Fruit fly (Drosophila melanogaster) whole organism, embryonic: ENCODE data around the gene CG5516.

ENCODE experiments used
- Adf1 ChIP-seq: fragments of 200-800 bp; sonication (Bioruptor generic); IDR thresholded peaks from 2 replicates; pipeline ENCODE4 v1.3.6; 2022; ENCODE audit warnings: missing biosample characterization, missing genetic modification characterization
- Atf-2 ChIP-seq: fragments of 200-800 bp; sonication (Bioruptor generic); optimal IDR thresholded peaks from 2 replicates; lab custom pipeline; 2016; ENCODE audit warnings: missing biosample characterization, missing genetic modification characterization
- CG1024 ChIP-seq: fragments of 200-800 bp; sonication (Bioruptor generic); IDR thresholded peaks from 2 replicates; pipeline ENCODE4 v1.3.6; 2022; ENCODE audit warnings: missing biosample characterization, missing genetic modification characterization
- CG10431 ChIP-seq: fragments of 200-800 bp; sonication (Bioruptor generic); optimal IDR thresholded peaks from 3 replicates; lab custom pipeline; 2018; ENCODE audit warnings: missing biosample characterization, mild to moderate bottlenecking, missing genetic modification characterization
- CG12219 ChIP-seq: fragments of 200-800 bp; sonication (Bioruptor generic); optimal IDR thresholded peaks from 3 replicates; lab custom pipeline; 2018; ENCODE audit warnings: missing biosample characterization, mild to moderate bottlenecking, missing genetic modification characterization
- CG12236 ChIP-seq: fragments of 200-800 bp; sonication (Bioruptor generic); optimal IDR thresholded peaks from 2 replicates; lab custom pipeline; 2016; ENCODE audit warnings: missing biosample characterization, missing genetic modification characterization
- CG1233 ChIP-seq: fragments of 200-800 bp; sonication (Bioruptor generic); optimal IDR thresholded peaks from 4 replicates; lab custom pipeline; 2018; ENCODE audit warnings: missing biosample characterization, mild to moderate bottlenecking, missing genetic modification characterization
- CG12744 ChIP-seq: fragments of 200-800 bp; sonication (Bioruptor generic); optimal IDR thresholded peaks from 2 replicates; lab custom pipeline; 2016; ENCODE audit warnings: missing biosample characterization, missing genetic modification characterization
- CG13296 ChIP-seq: fragments of 200-800 bp; sonication (Bioruptor generic); optimal IDR thresholded peaks from 3 replicates; lab custom pipeline; 2018; ENCODE audit warnings: missing biosample characterization, mild to moderate bottlenecking, missing genetic modification characterization
- CG13624 ChIP-seq: fragments of 200-800 bp; sonication (Bioruptor generic); optimal IDR thresholded peaks from 2 replicates; lab custom pipeline; 2016; ENCODE audit warnings: missing biosample characterization, missing genetic modification characterization
- CG14710 ChIP-seq: fragments of 200-800 bp; sonication (Bioruptor generic); optimal IDR thresholded peaks from 3 replicates; lab custom pipeline; 2019; ENCODE audit warnings: missing biosample characterization, mild to moderate bottlenecking, missing genetic modification characterization, moderate library complexity
- CG15269 ChIP-seq: fragments of 200-800 bp; sonication (Bioruptor generic); optimal IDR thresholded peaks from 2 replicates; lab custom pipeline; 2018; ENCODE audit warnings: missing biosample characterization, mild to moderate bottlenecking, missing genetic modification characterization, moderate library complexity
- CG15479 ChIP-seq: fragments of 200-800 bp; sonication (Bioruptor generic); optimal IDR thresholded peaks from 3 replicates; lab custom pipeline; 2019; ENCODE audit warnings: missing biosample characterization, mild to moderate bottlenecking, missing genetic modification characterization, moderate library complexity
- CG18476 ChIP-seq: fragments of 200-800 bp; sonication (Bioruptor generic); optimal IDR thresholded peaks from 2 replicates; lab custom pipeline; 2016; ENCODE audit warnings: missing biosample characterization, mild to moderate bottlenecking, missing genetic modification characterization
- CG2202 ChIP-seq: fragments of 200-800 bp; sonication (Bioruptor generic); optimal IDR thresholded peaks from 2 replicates; lab custom pipeline; 2018; ENCODE audit warnings: missing biosample characterization, mild to moderate bottlenecking, missing genetic modification characterization
- CG3847 ChIP-seq: fragments of 200-800 bp; sonication (Bioruptor generic); IDR thresholded peaks from 2 replicates; pipeline ENCODE4 v1.3.6; 2022; ENCODE audit warnings: missing biosample characterization, missing genetic modification characterization
- CG4360 ChIP-seq: fragments of 200-800 bp; sonication (Bioruptor generic); IDR thresholded peaks from 2 replicates; pipeline ENCODE4 v1.3.6; 2022; ENCODE audit warnings: missing biosample characterization, missing genetic modification characterization
- CG4707 ChIP-seq: fragments of 200-800 bp; sonication (Bioruptor generic); optimal IDR thresholded peaks from 2 replicates; lab custom pipeline; 2018; ENCODE audit warnings: missing biosample characterization, mild to moderate bottlenecking, missing genetic modification characterization, moderate library complexity
- CG7556 ChIP-seq: fragments of 200-800 bp; sonication (Bioruptor generic); optimal IDR thresholded peaks from 2 replicates; lab custom pipeline; 2017; ENCODE audit warnings: missing biosample characterization, mild to moderate bottlenecking, missing genetic modification characterization
- CG8089 ChIP-seq: fragments of 200-800 bp; sonication (Bioruptor generic); optimal IDR thresholded peaks from 3 replicates; lab custom pipeline; 2016; ENCODE audit warnings: missing biosample characterization, missing genetic modification characterization
- CG9727 ChIP-seq: fragments of 200-800 bp; sonication (Bioruptor generic); optimal IDR thresholded peaks from 3 replicates; lab custom pipeline; 2017; ENCODE audit warnings: missing biosample characterization, mild to moderate bottlenecking, missing genetic modification characterization
- D ChIP-seq, 2 experiments: fragments of 200-800 bp in 1 of 2; fragments of >200 bp in 1 of 2; sonication (Bioruptor generic) in 1 of 2; optimal IDR thresholded peaks; 2 replicates in 1 of 2; 3 replicates in 1 of 2; lab custom pipeline; 2017; ENCODE audit warnings: mild to moderate bottlenecking in 1 of 2, missing biosample characterization in 1 of 2, missing genetic modification characterization in 1 of 2, missing genetic modification reagents in 1 of 2
- Deaf1 ChIP-seq: fragments of 200-800 bp; optimal IDR thresholded peaks from 3 replicates; lab custom pipeline; 2019; ENCODE audit warnings: missing biosample characterization, mild to moderate bottlenecking, missing genetic modification characterization, moderate library complexity
- Fer2 ChIP-seq: fragments of 200-800 bp; sonication (Bioruptor generic); optimal IDR thresholded peaks from 2 replicates; lab custom pipeline; 2018; ENCODE audit warnings: missing biosample characterization, mild to moderate bottlenecking, missing genetic modification characterization, moderate library complexity
- Hmr ChIP-seq: fragments of 200-800 bp; sonication (Bioruptor generic); optimal IDR thresholded peaks from 3 replicates; lab custom pipeline; 2017; ENCODE audit warnings: mild to moderate bottlenecking, missing biosample characterization, missing genetic modification reagents, missing genetic modification characterization
- Hr39 ChIP-seq: fragments of >200 bp; optimal IDR thresholded peaks from 2 replicates; lab custom pipeline; 2017
- Taf1 ChIP-seq: fragments of 200-800 bp; sonication (Bioruptor generic); IDR thresholded peaks from 2 replicates; pipeline ENCODE4 v1.3.6; 2022; ENCODE audit warnings: missing biosample characterization, missing genetic modification characterization
- Trl ChIP-seq, 3 experiments: fragments of >200 bp in 2 of 3; fragments of 200-800 bp in 1 of 3; sonication (Bioruptor generic) in 1 of 3; optimal IDR thresholded peaks; 2 replicates in 1 of 3; 3 replicates in 2 of 3; lab custom pipeline; 2016 to 2017; ENCODE audit warnings: missing biosample characterization in 1 of 3, missing genetic modification characterization in 1 of 3
- Xrp1 ChIP-seq: fragments of 200-800 bp; sonication (Bioruptor generic); IDR thresholded peaks from 2 replicates; pipeline ENCODE4 v1.3.6; 2022; ENCODE audit warnings: missing biosample characterization, missing genetic modification characterization
- al ChIP-seq: fragments of 200-800 bp; sonication (Bioruptor generic); IDR thresholded peaks from 2 replicates; pipeline ENCODE4 v1.3.6; 2022; ENCODE audit warnings: missing biosample characterization, missing genetic modification characterization
- ap ChIP-seq: fragments of 200-800 bp; sonication (Bioruptor generic); IDR thresholded peaks from 2 replicates; pipeline ENCODE4 v1.3.6; 2022; ENCODE audit warnings: missing biosample characterization, missing genetic modification characterization
- ase ChIP-seq: fragments of 200-800 bp; sonication (Bioruptor generic); IDR thresholded peaks from 3 replicates; pipeline ENCODE4 v1.3.6; 2022; ENCODE audit warnings: missing biosample characterization, missing genetic modification characterization
- cwo ChIP-seq: fragments of 200-800 bp; sonication (Bioruptor generic); optimal IDR thresholded peaks from 3 replicates; lab custom pipeline; 2017; ENCODE audit warnings: missing biosample characterization, missing genetic modification characterization, mild to moderate bottlenecking, moderate library complexity, missing genetic modification reagents
- fd102C ChIP-seq: fragments of 200-800 bp; sonication (Bioruptor generic); optimal IDR thresholded peaks from 2 replicates; lab custom pipeline; 2018; ENCODE audit warnings: missing biosample characterization, mild to moderate bottlenecking, missing genetic modification characterization, moderate library complexity
- fd96Cb ChIP-seq: fragments of 200-800 bp; sonication (Bioruptor generic); optimal IDR thresholded peaks from 2 replicates; lab custom pipeline; 2018; ENCODE audit warnings: missing biosample characterization, mild to moderate bottlenecking, missing genetic modification characterization, moderate library complexity
- ftz-f1 ChIP-seq: fragments of 200-800 bp; sonication (Bioruptor generic); optimal IDR thresholded peaks from 2 replicates; lab custom pipeline; 2016; ENCODE audit warnings: missing biosample characterization, missing genetic modification characterization
- gem ChIP-seq: fragments of 200-800 bp; sonication (Bioruptor generic); optimal IDR thresholded peaks from 2 replicates; lab custom pipeline; 2019; ENCODE audit warnings: missing biosample characterization, mild to moderate bottlenecking, missing genetic modification characterization, moderate library complexity
- jing ChIP-seq: fragments of 200-800 bp; sonication (Bioruptor generic); optimal IDR thresholded peaks from 2 replicates; lab custom pipeline; 2018; ENCODE audit warnings: missing biosample characterization, mild to moderate bottlenecking, missing genetic modification characterization
- kni ChIP-seq: fragments of 200-800 bp; sonication (Bioruptor generic); optimal IDR thresholded peaks from 3 replicates; lab custom pipeline; 2017; ENCODE audit warnings: mild to moderate bottlenecking, missing biosample characterization, missing genetic modification reagents, missing genetic modification characterization
- lov ChIP-seq, 2 experiments: fragments of 200-800 bp in 1 of 2; fragments of >200 bp in 1 of 2; sonication (Bioruptor generic) in 1 of 2; IDR thresholded peaks in 1 of 2; optimal IDR thresholded peaks in 1 of 2; 2 replicates in 1 of 2; 3 replicates in 1 of 2; pipeline versions ENCODE4 v1.3.6 to Lab custom; 2017 to 2022; ENCODE audit warnings: missing biosample characterization in 1 of 2, missing genetic modification characterization in 1 of 2
- luna ChIP-seq: fragments of 200-800 bp; sonication (Bioruptor generic); optimal IDR thresholded peaks from 2 replicates; lab custom pipeline; 2016; ENCODE audit warnings: missing biosample characterization, missing genetic modification characterization
- maf-S ChIP-seq: fragments of 200-800 bp; sonication (Bioruptor generic); optimal IDR thresholded peaks from 2 replicates; lab custom pipeline; 2016; ENCODE audit warnings: missing biosample characterization, missing genetic modification characterization
- peb ChIP-seq: fragments of 200-800 bp; sonication (Bioruptor generic); IDR thresholded peaks from 2 replicates; pipeline ENCODE4 v1.3.6; 2022; ENCODE audit warnings: missing biosample characterization, missing genetic modification characterization
- pum ChIP-seq: fragments of 200-800 bp; sonication (Bioruptor generic); optimal IDR thresholded peaks from 2 replicates; lab custom pipeline; 2016; ENCODE audit warnings: missing biosample characterization, missing genetic modification characterization
- ranshi ChIP-seq: fragments of 200-800 bp; sonication (Bioruptor generic); IDR thresholded peaks from 2 replicates; pipeline ENCODE4 v1.3.6; 2022; ENCODE audit warnings: missing biosample characterization, missing genetic modification characterization
- sim ChIP-seq: fragments of 200-800 bp; sonication (Bioruptor generic); IDR thresholded peaks from 2 replicates; pipeline ENCODE4 v1.3.6; 2022; ENCODE audit warnings: missing biosample characterization, missing genetic modification characterization
- sisA ChIP-seq: fragments of 200-800 bp; sonication (Bioruptor generic); IDR thresholded peaks from 2 replicates; pipeline ENCODE4 v1.3.6; 2022; ENCODE audit warnings: missing biosample characterization, missing genetic modification characterization
- twi ChIP-seq: fragments of 200-800 bp; optimal IDR thresholded peaks from 2 replicates; lab custom pipeline; 2019; ENCODE audit warnings: missing biosample characterization, mild to moderate bottlenecking, missing genetic modification characterization, moderate library complexity
- vnd ChIP-seq: fragments of 200-800 bp; sonication (Bioruptor generic); IDR thresholded peaks from 3 replicates; pipeline ENCODE4 v1.3.6; 2022; ENCODE audit warnings: missing biosample characterization, missing genetic modification characterization; ENCODE audit not compliant: partially characterized antibody
- wdn ChIP-seq: fragments of 200-800 bp; sonication (Bioruptor generic); IDR thresholded peaks from 2 replicates; pipeline ENCODE4 v1.3.6; 2022; ENCODE audit warnings: missing biosample characterization, missing genetic modification characterization

Gene CG5516

dm6 chr3R:15974235-15974634 is 10.6 kb downstream of the CG5516 start (continued):
- TF ChIP-seq CG1233 (GFP tag; lab: Kevin White, UChicago) (peak; percentile 71), Hmr (GFP tag; lab: Kevin White, UChicago) (peak; percentile 75), Xrp1 (GFP tag; lab: Robert Waterston, UW) (no peak), Adf1 (GFP tag; lab: Robert Waterston, UW) (no peak), CG13296 (GFP tag; lab: Kevin White, UChicago) (peak; percentile 80), jing (GFP tag; lab: Kevin White, UChicago) (peak; percentile 65), CG15479 (GFP tag; lab: Kevin White, UChicago) (no peak), al (GFP tag; lab: Robert Waterston, UW) (no peak), CG9727 (GFP tag; lab: Kevin White, UChicago) (peak; percentile 74), peb (GFP tag; lab: Robert Waterston, UW) (no peak), CG15269 (tag; lab: Kevin White, UChicago) (peak; percentile 91), Fer2 (peak; percentile 32), CG12236 (peak; percentile 48), ase (no peak), pum (GFP tag; lab: Kevin White, UChicago) (peak; percentile 77), ranshi (GFP tag; lab: Robert Waterston, UW) (no peak), CG12219 (GFP tag; lab: Kevin White, UChicago) (peak; percentile 81), Atf-2 (GFP tag; lab: Kevin White, UChicago) (peak; percentile 70), luna (GFP tag; lab: Kevin White, UChicago) (peak; percentile 68), CG14710 (tag; lab: Kevin White, UChicago) (peak; percentile 55), D (optimal IDR thresholded peaks at IDR 0.05; lab: Kevin White, UChicago) (no peak), D (GFP tag; optimal IDR thresholded peaks at IDR 0.05; lab: Kevin White, UChicago) (peak; percentile 75), CG2202 (tag; lab: Kevin White, UChicago) (peak; percentile 26), CG12744 (peak; percentile 51), ap (GFP tag; lab: Robert Waterston, UW) (no peak), vnd (GFP tag; lab: Robert Waterston, UW) (no peak), CG18476 (GFP tag; lab: Kevin White, UChicago) (peak; percentile 59), Trl (optimal IDR thresholded peaks at IDR 0.05; lab: Kevin White, UChicago) (no peak), Trl (GFP tag; optimal IDR thresholded peaks at IDR 0.05; lab: Kevin White, UChicago) (peak; percentile 6), CG4360 (GFP tag; lab: Robert Waterston, UW) (no peak), CG3847 (no peak), Deaf1 (tag; lab: Kevin White, UChicago) (peak; percentile 45), fd102C (no peak), CG8089 (peak; percentile 71), cwo (GFP tag; lab: Kevin White, UChicago) (peak; percentile 81), maf-S (peak; percentile 70), wdn (GFP tag; lab: Robert Waterston, UW) (no peak), twi (tag; lab: Kevin White, UChicago) (peak; percentile 53), fd96Cb (tag; lab: Kevin White, UChicago) (peak; percentile 83), sim (no peak), CG7556 (GFP tag; lab: Kevin White, UChicago) (peak; percentile 84), CG4707 (peak; percentile 66), kni (GFP tag; lab: Kevin White, UChicago) (no peak), CG1024 (GFP tag; lab: Robert Waterston, UW) (no peak), Hr39 (no peak), gem (peak; percentile 91), Taf1 (GFP tag; lab: Robert Waterston, UW) (no peak), sisA (GFP tag; lab: Robert Waterston, UW) (no peak), lov (optimal IDR thresholded peaks at IDR 0.05; lab: Kevin White, UChicago) (no peak), lov (GFP tag; IDR thresholded peaks at IDR 0.05; lab: Robert Waterston, UW) (no peak), ftz-f1 (GFP tag; lab: Kevin White, UChicago) (no peak), CG13624 (GFP tag; lab: Kevin White, UChicago) (peak; percentile 86), CG10431 (GFP tag; lab: Kevin White, UChicago) (no peak)
